Worm (Caenorhabditis elegans): ENCODE measurements around the gene nhr-147.

DNA sequence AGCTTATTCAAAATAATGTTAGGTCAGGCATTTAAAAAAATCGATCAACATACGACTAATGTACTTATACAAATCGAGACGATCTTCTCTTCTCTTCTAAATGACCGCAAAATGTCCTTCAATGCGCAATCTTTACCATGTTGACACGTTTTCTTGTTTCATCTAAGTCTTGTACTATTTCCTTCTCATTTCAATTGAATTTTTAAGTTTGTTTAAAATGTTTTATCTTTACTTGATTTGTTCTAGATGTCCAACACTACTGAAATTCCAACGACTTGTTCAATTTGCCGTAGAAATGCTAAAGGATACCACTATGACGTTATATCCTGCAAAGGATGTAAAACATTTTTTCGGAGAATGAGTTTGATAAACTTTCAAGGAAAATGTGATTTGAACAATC is 3.7 kb upstream of the nhr-147 start, which contains the start of the genes nhr-263 and nhr-148:
- TF ChIP-seq tra-4 (tag; optimal IDR thresholded peaks at IDR 0.05) (no peak), ama-1 (optimal IDR thresholded peaks at IDR 0.05) (no peak), pes-1 (GFP tag; IDR thresholded peaks at IDR 0.05) (no peak), F13C5.2 (tag; optimal IDR thresholded peaks at IDR 0.05) (no peak), hmg-4 (GFP tag; optimal IDR thresholded peaks at IDR 0.05) (no peak), flt-1 (GFP tag; IDR thresholded peaks at IDR 0.05) (no peak), sea-1 (GFP tag; conservative IDR thresholded peaks at IDR 0.05) (no peak), aly-1 (tag; optimal IDR thresholded peaks at IDR 0.05) (no peak), ets-7 (tag; optimal IDR thresholded peaks at IDR 0.05) (no peak), hnd-1 (tag; optimal IDR thresholded peaks at IDR 0.05) (no peak), ceh-13 (GFP tag; optimal IDR thresholded peaks at IDR 0.05) (no peak), tbx-37 (GFP tag; conservative IDR thresholded peaks at IDR 0.05) (no peak)

Data from whole organism, early embryonic.